Fruit fly (Drosophila melanogaster) whole organism, prepupa: ENCODE measurements around the gene Sry-alpha.
A peak's percentile ranks its signal among the peaks of the same experiment; 100 is the strongest.

Source experiments
- CG10631 ChIP-seq: fragments of 200-800 bp; sonication (Bioruptor generic); optimal IDR thresholded peaks from 2 replicates; lab custom pipeline; 2016; ENCODE audit warnings: missing biosample characterization, missing genetic modification characterization
- CG10669 ChIP-seq: fragments of 200-800 bp; sonication (Bioruptor generic); optimal IDR thresholded peaks from 3 replicates; lab custom pipeline; 2018; ENCODE audit warnings: missing biosample characterization, mild to moderate bottlenecking, missing genetic modification characterization, moderate library complexity
- CG11294 ChIP-seq: fragments of 200-800 bp; sonication (Bioruptor generic); IDR thresholded peaks from 2 replicates; pipeline ENCODE4 v1.3.6; 2022; ENCODE audit warnings: missing biosample characterization, missing genetic modification characterization
- CG11762 ChIP-seq: fragments of 200-800 bp; sonication (Bioruptor generic); optimal IDR thresholded peaks from 3 replicates; lab custom pipeline; 2016; ENCODE audit warnings: missing biosample characterization, missing genetic modification characterization; ENCODE audit not compliant: insufficient read depth
- CG16779 ChIP-seq: fragments of 200-800 bp; sonication (Bioruptor generic); optimal IDR thresholded peaks from 3 replicates; lab custom pipeline; 2017; ENCODE audit warnings: missing biosample characterization, mild to moderate bottlenecking, missing genetic modification characterization
- CG32006 ChIP-seq: fragments of 200-800 bp; sonication (Bioruptor generic); optimal IDR thresholded peaks from 3 replicates; lab custom pipeline; 2017; ENCODE audit warnings: missing biosample characterization, mild to moderate bottlenecking, missing genetic modification characterization
- CG3919 ChIP-seq: fragments of 200-800 bp; sonication (Bioruptor generic); optimal IDR thresholded peaks from 3 replicates; lab custom pipeline; 2016; ENCODE audit warnings: missing biosample characterization, missing genetic modification characterization
- CG4318 ChIP-seq: fragments of 200-800 bp; sonication (Bioruptor generic); optimal IDR thresholded peaks from 3 replicates; lab custom pipeline; 2017; ENCODE audit warnings: missing biosample characterization, mild to moderate bottlenecking, missing genetic modification characterization
- CG6163 ChIP-seq: fragments of 200-800 bp; sonication (Bioruptor generic); IDR thresholded peaks from 3 replicates; pipeline ENCODE4 v1.3.6; 2022; ENCODE audit warnings: missing biosample characterization, missing genetic modification characterization
- CG6276 ChIP-seq: fragments of 200-800 bp; sonication (Bioruptor generic); optimal IDR thresholded peaks from 2 replicates; lab custom pipeline; 2017; ENCODE audit warnings: missing biosample characterization, mild to moderate bottlenecking, missing genetic modification characterization
- CG6792 ChIP-seq: fragments of 200-800 bp; sonication (Bioruptor generic); optimal IDR thresholded peaks from 3 replicates; lab custom pipeline; 2016; ENCODE audit warnings: missing biosample characterization, missing genetic modification characterization
- CG6808 ChIP-seq: fragments of 200-800 bp; sonication (Bioruptor generic); optimal IDR thresholded peaks from 3 replicates; lab custom pipeline; 2017; ENCODE audit warnings: missing biosample characterization, missing genetic modification characterization, mild to moderate bottlenecking, moderate library complexity, missing genetic modification reagents
- CG6854 ChIP-seq: fragments of 200-800 bp; sonication (Bioruptor generic); optimal IDR thresholded peaks from 2 replicates; lab custom pipeline; 2017; ENCODE audit warnings: missing biosample characterization, mild to moderate bottlenecking, missing genetic modification characterization
- CG7368 ChIP-seq: fragments of 200-800 bp; sonication (Bioruptor generic); optimal IDR thresholded peaks from 3 replicates; lab custom pipeline; 2016; ENCODE audit warnings: missing biosample characterization, missing genetic modification characterization
- CG8119 ChIP-seq: fragments of 200-800 bp; sonication (Bioruptor generic); IDR thresholded peaks from 3 replicates; pipeline ENCODE4 v1.3.6; 2022; ENCODE audit warnings: missing biosample characterization, missing genetic modification characterization
- CG8319 ChIP-seq: fragments of 200-800 bp; sonication (Bioruptor generic); optimal IDR thresholded peaks from 3 replicates; lab custom pipeline; 2016; ENCODE audit warnings: missing biosample characterization, missing genetic modification characterization
- CG8632 ChIP-seq: fragments of 200-800 bp; sonication (Bioruptor generic); optimal IDR thresholded peaks from 3 replicates; lab custom pipeline; 2016; ENCODE audit warnings: missing biosample characterization, missing genetic modification characterization
- CG9139 ChIP-seq: fragments of 200-800 bp; sonication (Bioruptor generic); optimal IDR thresholded peaks from 3 replicates; lab custom pipeline; 2017; ENCODE audit warnings: missing biosample characterization, mild to moderate bottlenecking, missing genetic modification characterization
- Eip75B ChIP-seq: fragments of 200-800 bp; sonication (Bioruptor generic); optimal IDR thresholded peaks from 3 replicates; lab custom pipeline; 2016; ENCODE audit warnings: missing biosample characterization, missing genetic modification characterization
- Eip78C ChIP-seq: fragments of 200-800 bp; sonication (Bioruptor generic); peaks from one replicate; lab custom pipeline; 2016; ENCODE audit warnings: missing biosample characterization, missing genetic modification characterization
- Ets96B ChIP-seq: fragments of 200-800 bp; optimal IDR thresholded peaks from 2 replicates; lab custom pipeline; 2019; ENCODE audit warnings: missing biosample characterization, mild to moderate bottlenecking, missing genetic modification characterization, moderate library complexity
- Gug ChIP-seq: fragments of 200-800 bp; sonication (Bioruptor generic); IDR thresholded peaks from 2 replicates; pipeline ENCODE4 v1.3.6; 2022; ENCODE audit warnings: missing biosample characterization, missing genetic modification characterization
- Hr38 ChIP-seq: sonication (Bioruptor generic); optimal IDR thresholded peaks from 2 replicates; lab custom pipeline; 2016; ENCODE audit warnings: missing biosample characterization, missing genetic modification characterization
- Hr39 ChIP-seq: fragments of 200-800 bp; sonication (Bioruptor generic); optimal IDR thresholded peaks from 2 replicates; lab custom pipeline; 2016; ENCODE audit warnings: missing biosample characterization, missing genetic modification characterization
- Hr4 ChIP-seq: fragments of 200-800 bp; sonication (Bioruptor generic); optimal IDR thresholded peaks from 3 replicates; lab custom pipeline; 2016; ENCODE audit warnings: missing biosample characterization, missing genetic modification characterization
- Lpt ChIP-seq: fragments of 200-800 bp; sonication (Bioruptor generic); optimal IDR thresholded peaks from 3 replicates; lab custom pipeline; 2016; ENCODE audit warnings: missing biosample characterization, missing genetic modification characterization
- Met ChIP-seq: fragments of 200-800 bp; sonication (Bioruptor generic); optimal IDR thresholded peaks from 3 replicates; lab custom pipeline; 2016; ENCODE audit warnings: missing biosample characterization, missing genetic modification characterization
- OdsH ChIP-seq: fragments of 200-800 bp; sonication (Bioruptor generic); optimal IDR thresholded peaks from 3 replicates; lab custom pipeline; 2016; ENCODE audit warnings: missing biosample characterization, missing genetic modification characterization
- Smox ChIP-seq: fragments of 200-800 bp; sonication (Bioruptor generic); optimal IDR thresholded peaks from 3 replicates; lab custom pipeline; 2016; ENCODE audit warnings: missing biosample characterization, missing genetic modification characterization
- Sox102F ChIP-seq: fragments of 200-800 bp; sonication (Bioruptor generic); optimal IDR thresholded peaks from 2 replicates; lab custom pipeline; 2016; ENCODE audit warnings: missing biosample characterization, mild to moderate bottlenecking, missing genetic modification characterization
- Sox14 ChIP-seq: fragments of 200-800 bp; sonication (Bioruptor generic); optimal IDR thresholded peaks from 3 replicates; lab custom pipeline; 2016; ENCODE audit warnings: missing biosample characterization, missing genetic modification characterization
- achi ChIP-seq: fragments of 200-800 bp; sonication (Bioruptor generic); optimal IDR thresholded peaks from 3 replicates; lab custom pipeline; 2016; ENCODE audit warnings: missing biosample characterization, missing genetic modification characterization
- acj6 ChIP-seq: fragments of 200-800 bp; sonication (Bioruptor generic); optimal IDR thresholded peaks from 3 replicates; lab custom pipeline; 2016; ENCODE audit warnings: missing biosample characterization, missing genetic modification characterization
- cyc ChIP-seq: fragments of 200-800 bp; sonication (Bioruptor generic); optimal IDR thresholded peaks from 3 replicates; lab custom pipeline; 2016; ENCODE audit warnings: missing biosample characterization, missing genetic modification characterization
- dac ChIP-seq: fragments of 200-800 bp; sonication (Bioruptor generic); optimal IDR thresholded peaks from 2 replicates; lab custom pipeline; 2017; ENCODE audit warnings: missing biosample characterization, mild to moderate bottlenecking, missing genetic modification characterization
- dsx ChIP-seq: fragments of 200-800 bp; optimal IDR thresholded peaks from 3 replicates; lab custom pipeline; 2019; ENCODE audit warnings: missing biosample characterization, mild to moderate bottlenecking, missing genetic modification characterization, moderate library complexity; ENCODE audit not compliant: poor library complexity, severe bottlenecking
- eg ChIP-seq: fragments of 200-800 bp; sonication (Bioruptor generic); IDR thresholded peaks from 3 replicates; pipeline ENCODE4 v1.3.6; 2022; ENCODE audit warnings: missing biosample characterization, missing genetic modification characterization
- fd59A ChIP-seq: fragments of 200-800 bp; sonication (Bioruptor generic); optimal IDR thresholded peaks from 2 replicates; lab custom pipeline; 2017; ENCODE audit warnings: missing biosample characterization, mild to moderate bottlenecking, missing genetic modification characterization, missing genetic modification reagents
- fd85E ChIP-seq: fragments of 200-800 bp; sonication (Bioruptor generic); optimal IDR thresholded peaks from 3 replicates; lab custom pipeline; 2016; ENCODE audit warnings: missing biosample characterization, missing genetic modification characterization
- fkh ChIP-seq: fragments of 200-800 bp; sonication (Bioruptor generic); optimal IDR thresholded peaks from 3 replicates; lab custom pipeline; 2017; ENCODE audit warnings: missing biosample characterization, mild to moderate bottlenecking, missing genetic modification characterization, moderate library complexity
- lz ChIP-seq: fragments of 200-800 bp; sonication (Bioruptor generic); optimal IDR thresholded peaks from 3 replicates; lab custom pipeline; 2016; ENCODE audit warnings: missing biosample characterization, missing genetic modification characterization
- net ChIP-seq: fragments of 200-800 bp; sonication (Bioruptor generic); optimal IDR thresholded peaks from 3 replicates; lab custom pipeline; 2016; ENCODE audit warnings: missing biosample characterization, missing genetic modification characterization
- pdm3 ChIP-seq: fragments of 200-800 bp; sonication (Bioruptor generic); optimal IDR thresholded peaks from 3 replicates; lab custom pipeline; 2016; ENCODE audit warnings: missing biosample characterization, missing genetic modification characterization
- salr ChIP-seq, 2 experiments: fragments of 200-800 bp; sonication (Bioruptor generic); optimal IDR thresholded peaks; 3 replicates each; lab custom pipeline; 2016 to 2018; ENCODE audit warnings: missing biosample characterization in 2 of 2, missing genetic modification characterization in 2 of 2, mild to moderate bottlenecking in 1 of 2
- spab ChIP-seq: fragments of 200-800 bp; sonication (Bioruptor generic); optimal IDR thresholded peaks from 2 replicates; lab custom pipeline; 2017; ENCODE audit warnings: missing biosample characterization, mild to moderate bottlenecking, missing genetic modification characterization, missing genetic modification reagents
- ss ChIP-seq, 2 experiments: fragments of 200-800 bp; sonication (Bioruptor generic); optimal IDR thresholded peaks; 2 replicates in 1 of 2; 3 replicates in 1 of 2; lab custom pipeline; 2017 to 2018; ENCODE audit warnings: mild to moderate bottlenecking in 2 of 2, missing biosample characterization in 2 of 2, missing genetic modification characterization in 2 of 2, moderate library complexity in 1 of 2
- svp ChIP-seq: fragments of 200-800 bp; sonication (Bioruptor generic); peaks from one replicate; lab custom pipeline; 2016; ENCODE audit warnings: missing biosample characterization, missing genetic modification characterization
- topi ChIP-seq: fragments of 200-800 bp; sonication (Bioruptor generic); optimal IDR thresholded peaks from 3 replicates; lab custom pipeline; 2016; ENCODE audit warnings: missing biosample characterization, missing genetic modification characterization
- vri ChIP-seq: fragments of 200-800 bp; sonication (Bioruptor generic); optimal IDR thresholded peaks from 3 replicates; lab custom pipeline; 2016; ENCODE audit warnings: missing biosample characterization, mild to moderate bottlenecking, missing genetic modification characterization

Gene Sry-alpha

DNA sequence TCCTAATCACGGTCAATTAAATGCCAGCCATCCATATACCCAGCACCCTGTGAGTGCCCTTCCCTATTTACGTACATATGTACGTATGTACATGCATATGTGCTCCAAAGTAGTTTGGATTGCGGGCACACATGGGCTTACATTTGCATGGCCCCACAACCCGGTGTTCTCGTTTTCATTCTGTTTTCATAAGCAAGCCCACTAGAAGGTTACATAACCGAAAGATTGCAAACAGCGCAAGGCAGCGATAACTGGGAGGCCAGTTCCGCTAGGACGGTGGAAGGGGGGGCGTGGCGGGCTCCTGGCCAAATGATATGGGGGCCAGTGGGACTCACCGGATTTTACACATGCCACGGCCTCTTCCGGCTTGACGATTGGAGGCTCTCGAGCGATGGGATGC, 25.0 kb upstream of the Sry-alpha start:
- TF ChIP-seq CG10669 (GFP tag; lab: Kevin White, UChicago) (no peak), Sox102F (GFP tag; lab: Kevin White, UChicago) (no peak), Eip75B (GFP tag; lab: Kevin White, UChicago) (no peak), Sox14 (no peak), CG8119 (GFP tag; lab: Robert Waterston, UW) (no peak)

DNA sequence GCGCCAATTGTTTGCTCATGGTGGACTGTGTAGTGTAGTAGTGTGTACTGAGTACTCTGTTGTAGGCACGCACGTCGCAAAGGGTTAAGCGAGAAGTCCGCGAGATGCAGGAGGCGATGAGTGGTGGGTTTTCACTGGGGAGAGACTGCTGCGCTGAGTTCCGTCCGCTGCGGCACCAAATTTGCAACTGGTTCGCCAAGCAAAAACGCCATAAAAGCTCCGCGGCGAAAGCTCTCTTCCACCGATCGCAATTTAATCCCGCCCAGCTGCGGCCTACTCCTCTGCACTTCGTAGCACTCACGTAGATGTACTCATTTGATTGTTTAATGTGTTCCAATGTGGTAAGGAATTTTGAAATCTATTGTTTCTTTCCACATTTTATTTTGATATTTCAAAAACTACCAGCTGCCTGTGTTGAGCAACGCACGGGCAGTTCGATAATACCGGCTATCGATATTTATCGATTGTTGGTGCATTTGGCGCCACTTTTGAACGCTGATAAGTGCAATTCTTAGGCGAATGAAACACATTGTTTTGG, 24.5 kb upstream of the Sry-alpha start, which contains the start of gene CG7920:
Gene CG7920 (minus strand): TSS at position 308 of the 538 bp plus-strand sequence.
- TF ChIP-seq acj6 (no peak), net (GFP tag; lab: Kevin White, UChicago) (peak; percentile 45), Sox102F (GFP tag; lab: Kevin White, UChicago) (peak; percentile 25), lz (GFP tag; lab: Kevin White, UChicago) (peak; percentile 39), fd85E (GFP tag; lab: Kevin White, UChicago) (no peak), Hr4 (no peak), spab (no peak), Met (GFP tag; lab: Kevin White, UChicago) (no peak), Ets96B (tag; lab: Kevin White, UChicago) (no peak), Sox14 (no peak), CG6808 (GFP tag; lab: Kevin White, UChicago) (peak; percentile 31), CG6163 (GFP tag; lab: Robert Waterston, UW) (peak; percentile 61; the same call in 2 of the 3 replicates), OdsH (GFP tag; lab: Kevin White, UChicago) (no peak), topi (peak; percentile 14), CG4318 (GFP tag; lab: Kevin White, UChicago) (no peak), CG3919 (GFP tag; lab: Kevin White, UChicago) (peak; percentile 65), CG6276 (GFP tag; lab: Kevin White, UChicago) (peak; percentile 44), fkh (GFP tag; lab: Kevin White, UChicago) (peak; percentile 7), pdm3 (GFP tag; lab: Kevin White, UChicago) (no peak), CG10631 (GFP tag; lab: Kevin White, UChicago) (no peak), CG8119 (GFP tag; lab: Robert Waterston, UW) (peak; percentile 60; the same call in 2 of the 3 replicates), cyc (GFP tag; lab: Kevin White, UChicago) (peak; percentile 13), Gug (no peak), ss (GFP tag; optimal IDR thresholded peaks at IDR 0.05; lab: Kevin White, UChicago) (peak; percentile 65 to 68), Hr38 (GFP tag; lab: Kevin White, UChicago) (no peak), CG6854 (GFP tag; lab: Kevin White, UChicago) (peak; percentile 73), Hr39 (GFP tag; lab: Kevin White, UChicago) (no peak), dac (GFP tag; lab: Kevin White, UChicago) (no peak), Lpt (GFP tag; lab: Kevin White, UChicago) (no peak), svp (GFP tag; lab: Kevin White, UChicago) (peak; percentile 44), fd59A (GFP tag; lab: Kevin White, UChicago) (no peak), CG10669 (GFP tag; lab: Kevin White, UChicago) (no peak), salr (GFP tag; optimal IDR thresholded peaks at IDR 0.05; lab: Kevin White, UChicago) (no peak), CG7368 (GFP tag; lab: Kevin White, UChicago) (no peak), CG8632 (GFP tag; lab: Kevin White, UChicago) (no peak), Eip78C (GFP tag; lab: Kevin White, UChicago) (peak; percentile 75), achi (GFP tag; lab: Kevin White, UChicago) (no peak), Smox (GFP tag; lab: Kevin White, UChicago) (no peak), CG8319 (GFP tag; lab: Kevin White, UChicago) (no peak), CG11762 (no peak), eg (GFP tag; lab: Robert Waterston, UW) (peak; percentile 60; the same call in 2 of the 3 replicates), CG11294 (GFP tag; lab: Robert Waterston, UW) (no peak), Eip75B (GFP tag; lab: Kevin White, UChicago) (peak; percentile 42), dsx (GFP tag; lab: Kevin White, UChicago) (peak; percentile 42), vri (peak; percentile 71), CG6792 (GFP tag; lab: Kevin White, UChicago) (peak; percentile 16), CG9139 (peak; percentile 66), CG16779 (tag; lab: Kevin White, UChicago) (peak; percentile 52), CG32006 (GFP tag; lab: Kevin White, UChicago) (peak; percentile 12)
